Worm (Caenorhabditis elegans): ENCODE data around the gene oac-29.

DNA sequence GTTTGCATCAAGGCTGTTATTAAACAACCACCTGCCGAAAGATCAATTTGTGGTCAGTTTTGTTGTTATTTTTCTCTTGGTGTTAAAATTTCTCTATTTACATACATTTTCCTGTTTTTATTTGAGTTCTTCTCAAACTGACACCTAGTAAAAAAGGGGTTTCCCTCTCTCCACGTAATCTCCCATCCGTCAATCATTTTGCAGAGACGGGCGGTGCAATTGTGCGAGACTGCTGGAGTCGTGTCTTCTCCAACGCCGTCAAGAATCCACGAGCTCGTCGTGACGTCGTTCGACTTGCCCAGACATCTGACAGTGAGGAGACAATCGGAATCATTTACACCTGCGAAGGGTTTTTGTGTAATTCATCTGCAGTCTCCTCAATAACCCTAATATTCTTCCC, 9.1 kb downstream of the oac-29 start:
- TF ChIP-seq pqm-1 (tag; optimal IDR thresholded peaks at IDR 0.05) (no peak), ceh-28 (tag; optimal IDR thresholded peaks at IDR 0.05) (no peak), mxl-3 (GFP tag; optimal IDR thresholded peaks at IDR 0.05) (no peak), pha-4 (GFP tag; IDR thresholded peaks at IDR 0.05) (no peak), pha-4 (tag; optimal IDR thresholded peaks at IDR 0.05) (no peak)
